Worm (Caenorhabditis elegans): Measurements from ENCODE around the gene deg-1.
A peak's percentile ranks its signal among the peaks of the same experiment; 100 is the strongest.

The deg-1 gene

DNA sequence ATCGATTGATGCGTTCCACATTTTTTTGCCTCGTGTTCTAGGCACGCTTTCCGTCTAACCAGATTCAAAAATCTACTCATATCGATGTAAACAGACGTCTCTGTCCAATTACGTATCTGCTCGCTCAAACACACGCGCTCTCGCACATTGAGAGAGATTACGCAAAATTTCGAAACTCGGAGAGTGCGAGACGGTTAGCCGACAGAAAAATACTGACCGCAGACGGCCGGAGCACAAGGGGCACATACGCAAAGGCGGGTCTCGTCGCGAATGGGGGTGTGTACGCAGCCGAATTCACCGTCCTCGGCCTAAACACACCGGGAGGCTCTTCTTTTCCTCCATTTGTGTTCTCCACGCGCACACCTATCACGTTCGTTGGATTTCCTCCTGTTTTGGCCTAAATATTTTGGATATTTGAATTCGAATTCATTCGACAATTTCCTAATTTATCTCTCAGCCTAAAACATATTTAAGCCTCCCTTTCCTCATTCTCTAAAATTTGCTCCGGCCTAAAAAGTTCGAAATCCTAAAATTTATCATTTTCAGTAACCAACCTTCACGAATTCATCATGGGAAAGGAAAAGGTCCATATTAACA is 70.3 kb downstream of the deg-1 start, which contains the start of gene eef-1A.2:
TSS of gene eef-1A.2 (plus strand) at position 547 of the 597 bp plus-strand sequence.
- TF ChIP-seq chd-7 (tag; optimal IDR thresholded peaks at IDR 0.05) (peak; percentile 89), F52B5.7 (tag; optimal IDR thresholded peaks at IDR 0.05) (peak; percentile 64), C17E4.6 (GFP tag; IDR thresholded peaks at IDR 0.05) (no peak), B0261.1 (tag; optimal IDR thresholded peaks at IDR 0.05) (peak; percentile 30), nfya-2 (GFP tag; IDR thresholded peaks at IDR 0.05) (no peak), snpc-3.4 (tag; optimal IDR thresholded peaks at IDR 0.05) (no peak), Y53G8AR.9 (GFP tag; conservative IDR thresholded peaks at IDR 0.05) (peak; percentile 67; the same call in 1 of the 2 replicates), ztf-28 (GFP tag; IDR thresholded peaks at IDR 0.05) (0 out of 2 replicates have a peak, but pooled peaks have one; percentile 46), attf-5 (GFP tag; optimal IDR thresholded peaks at IDR 0.05) (peak; percentile 98), T26A5.8 (tag; optimal IDR thresholded peaks at IDR 0.05) (no peak), ama-1 (optimal IDR thresholded peaks at IDR 0.05) (no peak), ama-1 (GFP tag; optimal IDR thresholded peaks at IDR 0.05) (peak in 1 of 2 experiments; percentile 7), hmg-1.2 (GFP tag; IDR thresholded peaks at IDR 0.05) (peak; percentile 83), mel-28 (tag; optimal IDR thresholded peaks at IDR 0.05; ENCODE audit: borderline replicate concordance) (no peak), tbp1 (GFP tag; optimal IDR thresholded peaks at IDR 0.05) (peak; percentile 66), lag-1 (GFP tag; IDR thresholded peaks at IDR 0.05) (no peak), ztf-3 (GFP tag; optimal IDR thresholded peaks at IDR 0.05) (peak; percentile 30), Y95B8A.8 (GFP tag; IDR thresholded peaks at IDR 0.05) (no peak), lin-35 (GFP tag; optimal IDR thresholded peaks at IDR 0.05) (peak in 1 of 3 experiments; percentile 78), madf-10 (tag; optimal IDR thresholded peaks at IDR 0.05) (peak; percentile 66), let-526 (GFP tag; IDR thresholded peaks at IDR 0.05) (peak; percentile 85), athp-1 (tag; optimal IDR thresholded peaks at IDR 0.05) (peak; percentile 82), dpl-1 (GFP tag; optimal IDR thresholded peaks at IDR 0.05) (no peak), nfyb-1 (GFP tag; IDR thresholded peaks at IDR 0.05) (peak; percentile 96), ccch-3 (GFP tag; optimal IDR thresholded peaks at IDR 0.05) (no peak), F57A8.1 (GFP tag; optimal IDR thresholded peaks at IDR 0.05) (peak; percentile 15), mcd-1 (GFP tag; IDR thresholded peaks at IDR 0.05) (peak; percentile 80), lin-26 (GFP tag; IDR thresholded peaks at IDR 0.05) (peak; percentile 90), madf-3 (GFP tag; IDR thresholded peaks at IDR 0.05) (0 out of 2 replicates have a peak, but pooled peaks have one; percentile 44), egl-18 (GFP tag; IDR thresholded peaks at IDR 0.05) (0 out of 2 replicates have a peak, but pooled peaks have one; percentile 24), ceh-58 (GFP tag; IDR thresholded peaks at IDR 0.05) (no peak), somi-1 (GFP tag; optimal IDR thresholded peaks at IDR 0.05) (peak; percentile 83), Y79H2A.3 (GFP tag; conservative IDR thresholded peaks at IDR 0.05) (0 out of 2 replicates have a peak, but pooled peaks have one; percentile 47), T07F8.4 (tag; optimal IDR thresholded peaks at IDR 0.05) (no peak), rec-8 (tag; optimal IDR thresholded peaks at IDR 0.05) (no peak), ztf-6 (GFP tag; IDR thresholded peaks at IDR 0.05) (0 out of 2 replicates have a peak, but pooled peaks have one; percentile 70), dpff-1 (tag; optimal IDR thresholded peaks at IDR 0.05) (no peak), C06A6.2 (GFP tag; conservative IDR thresholded peaks at IDR 0.05) (peak; percentile 85), ztf-22 (GFP tag; optimal IDR thresholded peaks at IDR 0.05) (peak; percentile 88), sea-2 (GFP tag; IDR thresholded peaks at IDR 0.05) (no peak), zfh-2 (GFP tag; conservative IDR thresholded peaks at IDR 0.05) (peak; percentile 98), nhr-27 (tag; optimal IDR thresholded peaks at IDR 0.05) (no peak), mes-4 (tag; optimal IDR thresholded peaks at IDR 0.05) (no peak), nhr-80 (tag; optimal IDR thresholded peaks at IDR 0.05) (peak; percentile 97), egl-44 (GFP tag; IDR thresholded peaks at IDR 0.05) (peak; percentile 86), ceh-79 (tag; optimal IDR thresholded peaks at IDR 0.05) (no peak), F49E8.2 (tag; optimal IDR thresholded peaks at IDR 0.05; ENCODE audit: insufficient read depth) (no peak), B0336.3 (GFP tag; IDR thresholded peaks at IDR 0.05) (peak; percentile 94), hlh-12 (tag; optimal IDR thresholded peaks at IDR 0.05) (no peak)

All from whole organism, young adult.